Worm (Caenorhabditis elegans) whole organism, L2 larva: ENCODE results near the gene F16H6.8.
"Not testable (repeated sequence)": the region's sequence is repeated elsewhere in the genome, so short reads cannot be mapped to it uniquely, and the experiment has no call there.

Experiments
- alr-1 ChIP-seq: fragments of 150-350 bp; optimal IDR thresholded peaks from 2 replicates; lab custom pipeline; 2014; ENCODE audit warnings: missing biosample characterization, missing genetic modification characterization
- blmp-1 ChIP-seq: sonication (generic microtip); optimal IDR thresholded peaks from 2 replicates; lab custom pipeline; 2017; ENCODE audit warnings: missing genetic modification characterization, mild to moderate bottlenecking, missing compliant biosample characterization, antibody characterized with exemption, moderate library complexity; ENCODE audit not compliant: insufficient read depth
- fos-1 ChIP-seq: fragments of 150-350 bp; optimal IDR thresholded peaks from 2 replicates; lab custom pipeline; 2014; ENCODE audit warnings: missing biosample characterization, missing genetic modification characterization
- unc-55 ChIP-seq: fragments of 150-350 bp; sonication (generic microtip); optimal IDR thresholded peaks from 3 replicates; lab custom pipeline; 2014; ENCODE audit warnings: missing biosample characterization, missing genetic modification reagents, missing genetic modification characterization
- ztf-11 ChIP-seq: sonication (generic microtip); optimal IDR thresholded peaks from 2 replicates; lab custom pipeline; 2017; ENCODE audit warnings: missing biosample characterization, missing genetic modification characterization

- not testable (repeated sequence) for TF ChIP-seq blmp-1 (tag; lab: Kevin White, UChicago); ztf-11; fos-1; unc-55 (GFP tag; lab: Kevin White, UChicago); alr-1 (tag; lab: Kevin White, UChicago)
Measured at ce11 chrV:18216175-18216574, at the start of gene F16H6.8.
